Worm (Caenorhabditis elegans) whole organism, L4/young adult: Measurements from ENCODE around the gene fezf-1.

Source experiments
- W03F9.2 ChIP-seq: fragments of 150-350 bp; optimal IDR thresholded peaks from 2 replicates; lab custom pipeline; 2014; ENCODE audit warnings: missing biosample characterization, missing genetic modification characterization
- dao-5 ChIP-seq: sonication (generic microtip); optimal IDR thresholded peaks from 2 replicates; lab custom pipeline; 2016; ENCODE audit warnings: missing genotype, missing genetic modification characterization, moderate library complexity, missing compliant biosample characterization
- him-1 ChIP-seq: sonication (generic microtip); optimal IDR thresholded peaks from 2 replicates; lab custom pipeline; 2016; ENCODE audit warnings: missing genotype, missing genetic modification reagents, missing genetic modification characterization, missing compliant biosample characterization

- TF ChIP-seq him-1 = no peak
- TF ChIP-seq W03F9.2 (tag; lab: Kevin White, UChicago) = no peak
- TF ChIP-seq dao-5 (tag; lab: Kevin White, UChicago) = no peak
Observed at ce11 chrIV:13453509-13453908, 12.4 kb upstream of the fezf-1 start.
